Worm (Caenorhabditis elegans): Measurements from ENCODE around the gene Y25C1A.14.

- no peak for TF ChIP-seq npax-4 (tag; optimal IDR thresholded peaks at IDR 0.05)
- TF ChIP-seq ceh-14 (tag; optimal IDR thresholded peaks at IDR 0.05): no peak
- TF ChIP-seq tbx-2 (tag; optimal IDR thresholded peaks at IDR 0.05): no peak
- TF ChIP-seq pqm-1 (tag; optimal IDR thresholded peaks at IDR 0.05): no peak
These were observed 26.6 kb downstream of the Y25C1A.14 start for ce11 chrII:3070182-3070581.

Data from whole organism, late embryonic.